Fruit fly (Drosophila melanogaster) whole organism, embryonic: Measurements from ENCODE around the gene CG13086.

Experiments used
- ATbp ChIP-seq: fragments of 200-800 bp; sonication (Bioruptor generic); optimal IDR thresholded peaks from 2 replicates; lab custom pipeline; 2017; ENCODE audit warnings: missing biosample characterization, mild to moderate bottlenecking, missing genetic modification characterization, missing genetic modification reagents
- CG10147 ChIP-seq: fragments of 200-800 bp; sonication (Bioruptor generic); optimal IDR thresholded peaks from 2 replicates; lab custom pipeline; 2019; ENCODE audit warnings: missing biosample characterization, mild to moderate bottlenecking, missing genetic modification characterization, moderate library complexity
- CG12071 ChIP-seq: fragments of 200-800 bp; sonication (Bioruptor generic); optimal IDR thresholded peaks from 3 replicates; lab custom pipeline; 2018; ENCODE audit warnings: missing biosample characterization, mild to moderate bottlenecking, missing genetic modification characterization
- CG12155 ChIP-seq: fragments of 200-800 bp; sonication (Bioruptor generic); optimal IDR thresholded peaks from 3 replicates; lab custom pipeline; 2016; ENCODE audit warnings: missing biosample characterization, missing genetic modification characterization
- CG12769 ChIP-seq: fragments of 200-800 bp; sonication (Bioruptor generic); optimal IDR thresholded peaks from 2 replicates; lab custom pipeline; 2019; ENCODE audit warnings: missing biosample characterization, mild to moderate bottlenecking, missing genetic modification characterization, moderate library complexity
- CG13775 ChIP-seq: fragments of 200-800 bp; sonication (Bioruptor generic); optimal IDR thresholded peaks from 3 replicates; lab custom pipeline; 2017; ENCODE audit warnings: missing biosample characterization, mild to moderate bottlenecking, missing genetic modification characterization
- CG15073 ChIP-seq: fragments of 200-800 bp; sonication (Bioruptor generic); optimal IDR thresholded peaks from 2 replicates; lab custom pipeline; 2016; ENCODE audit warnings: missing biosample characterization, missing genetic modification characterization
- CG1647 ChIP-seq: fragments of 200-800 bp; sonication (Bioruptor generic); optimal IDR thresholded peaks from 3 replicates; lab custom pipeline; 2016; ENCODE audit warnings: missing biosample characterization, missing genetic modification characterization
- CG17186 ChIP-seq: fragments of 200-800 bp; sonication (Bioruptor generic); optimal IDR thresholded peaks from 3 replicates; lab custom pipeline; 2017; ENCODE audit warnings: missing biosample characterization, missing genetic modification reagents, missing genetic modification characterization
- CG31441 ChIP-seq: fragments of 200-800 bp; sonication (Bioruptor generic); IDR thresholded peaks from 2 replicates; pipeline ENCODE4 v1.3.6; 2022; ENCODE audit warnings: missing biosample characterization, missing genetic modification characterization
- CG3281 ChIP-seq: fragments of 200-800 bp; sonication (Bioruptor generic); optimal IDR thresholded peaks from 3 replicates; lab custom pipeline; 2017; ENCODE audit warnings: missing biosample characterization, mild to moderate bottlenecking, missing genetic modification characterization
- CG4424 ChIP-seq: fragments of 200-800 bp; sonication (Bioruptor generic); optimal IDR thresholded peaks from 3 replicates; lab custom pipeline; 2016; ENCODE audit warnings: missing biosample characterization, missing genetic modification characterization
- CG5180 ChIP-seq: fragments of 200-800 bp; sonication (Bioruptor generic); optimal IDR thresholded peaks from 3 replicates; lab custom pipeline; 2017; ENCODE audit warnings: missing biosample characterization, missing genetic modification characterization, mild to moderate bottlenecking, moderate library complexity, missing genetic modification reagents
- CG7357 ChIP-seq: fragments of 200-800 bp; sonication (Bioruptor generic); IDR thresholded peaks from 3 replicates; pipeline ENCODE4 v1.3.6; 2022; ENCODE audit warnings: missing biosample characterization, missing genetic modification characterization
- E2f1 ChIP-seq: fragments of 200-800 bp; sonication (Bioruptor generic); IDR thresholded peaks from 2 replicates; pipeline ENCODE4 v1.3.6; 2022; ENCODE audit warnings: missing biosample characterization, missing genetic modification characterization
- HLH4C ChIP-seq: fragments of 200-800 bp; sonication (Bioruptor generic); IDR thresholded peaks from 3 replicates; pipeline ENCODE4 v1.3.6; 2022; ENCODE audit warnings: missing biosample characterization, missing genetic modification characterization; ENCODE audit not compliant: partially characterized antibody
- Lhr ChIP-seq: fragments of 200-800 bp; sonication (Bioruptor generic); optimal IDR thresholded peaks from 3 replicates; lab custom pipeline; 2017; ENCODE audit warnings: mild to moderate bottlenecking, missing biosample characterization, missing genetic modification reagents, missing genetic modification characterization
- Oli ChIP-seq: fragments of 200-800 bp; sonication (Bioruptor generic); optimal IDR thresholded peaks from 2 replicates; lab custom pipeline; 2018; ENCODE audit warnings: missing biosample characterization, mild to moderate bottlenecking, missing genetic modification characterization, moderate library complexity
- PHDP ChIP-seq: fragments of 200-800 bp; sonication (Bioruptor generic); optimal IDR thresholded peaks from 3 replicates; lab custom pipeline; 2018; ENCODE audit warnings: missing biosample characterization, mild to moderate bottlenecking, missing genetic modification characterization, moderate library complexity
- Rfx ChIP-seq: fragments of 200-800 bp; sonication (Bioruptor generic); IDR thresholded peaks from 2 replicates; pipeline ENCODE4 v1.3.6; 2022; ENCODE audit warnings: missing biosample characterization, missing genetic modification characterization
- Sox102F ChIP-seq: fragments of 200-800 bp; sonication (Bioruptor generic); optimal IDR thresholded peaks from 2 replicates; lab custom pipeline; 2018; ENCODE audit warnings: missing biosample characterization, mild to moderate bottlenecking, missing genetic modification characterization, moderate library complexity
- TFAM ChIP-seq: fragments of 200-800 bp; sonication (Bioruptor generic); optimal IDR thresholded peaks from 2 replicates; lab custom pipeline; 2017; ENCODE audit warnings: missing biosample characterization, missing genetic modification characterization, inconsistent platforms
- YL-1 ChIP-seq: fragments of 200-800 bp; sonication (Bioruptor generic); optimal IDR thresholded peaks from 3 replicates; lab custom pipeline; 2017; ENCODE audit warnings: missing biosample characterization, mild to moderate bottlenecking, missing genetic modification characterization
- az2 ChIP-seq: fragments of 200-800 bp; sonication (Bioruptor generic); optimal IDR thresholded peaks from 3 replicates; lab custom pipeline; 2016; ENCODE audit warnings: missing biosample characterization, missing genetic modification characterization
- bbx ChIP-seq: fragments of 200-800 bp; sonication (Bioruptor generic); IDR thresholded peaks from 2 replicates; pipeline ENCODE4 v1.3.6; 2022; ENCODE audit warnings: missing biosample characterization, missing genetic modification characterization; ENCODE audit not compliant: partially characterized antibody
- cato ChIP-seq: fragments of 200-800 bp; sonication (Bioruptor generic); optimal IDR thresholded peaks from 2 replicates; lab custom pipeline; 2016; ENCODE audit warnings: missing biosample characterization, missing genetic modification characterization, borderline replicate concordance
- crp ChIP-seq, 2 experiments: fragments of 200-800 bp; sonication (Bioruptor generic); optimal IDR thresholded peaks; 2 replicates in 1 of 2; 3 replicates in 1 of 2; lab custom pipeline; 2017; ENCODE audit warnings: missing biosample characterization in 2 of 2, missing genetic modification characterization in 2 of 2, mild to moderate bottlenecking in 1 of 2, moderate library complexity in 1 of 2
- dan ChIP-seq: fragments of 200-800 bp; sonication (Bioruptor generic); IDR thresholded peaks from 2 replicates; pipeline ENCODE4 v1.3.6; 2022; ENCODE audit warnings: missing biosample characterization, missing genetic modification characterization
- dmrt11E ChIP-seq: fragments of 200-800 bp; sonication (Bioruptor generic); optimal IDR thresholded peaks from 3 replicates; lab custom pipeline; 2018; ENCODE audit warnings: missing biosample characterization, mild to moderate bottlenecking, missing genetic modification characterization, moderate library complexity
- dmrt99B ChIP-seq: fragments of 200-800 bp; sonication (Bioruptor generic); optimal IDR thresholded peaks from 2 replicates; lab custom pipeline; 2018; ENCODE audit warnings: missing biosample characterization, mild to moderate bottlenecking, missing genetic modification characterization, moderate library complexity
- dysf ChIP-seq: fragments of 200-800 bp; sonication (Bioruptor generic); IDR thresholded peaks from 3 replicates; pipeline ENCODE4 v1.3.6; 2022; ENCODE audit warnings: missing biosample characterization, missing genetic modification characterization
- esg ChIP-seq: fragments of 200-800 bp; sonication (Bioruptor generic); conservative IDR thresholded peaks from 2 replicates; pipeline ENCODE4 v1.3.6; 2022; ENCODE audit warnings: missing biosample characterization, missing genetic modification characterization
- fd102C ChIP-seq: fragments of 200-800 bp; sonication (Bioruptor generic); optimal IDR thresholded peaks from 2 replicates; lab custom pipeline; 2018; ENCODE audit warnings: missing biosample characterization, mild to moderate bottlenecking, missing genetic modification characterization, moderate library complexity
- gcm2 ChIP-seq: fragments of 200-800 bp; sonication (Bioruptor generic); optimal IDR thresholded peaks from 2 replicates; lab custom pipeline; 2016; ENCODE audit warnings: missing biosample characterization, missing genetic modification characterization
- hb ChIP-seq: fragments of 200-800 bp; sonication (Bioruptor generic); IDR thresholded peaks from 3 replicates; pipeline ENCODE4 v1.3.6; 2022; ENCODE audit warnings: missing biosample characterization, missing genetic modification characterization; ENCODE audit not compliant: partially characterized antibody
- hbn ChIP-seq: fragments of 200-800 bp; sonication (Bioruptor generic); IDR thresholded peaks from 2 replicates; pipeline ENCODE4 v1.3.6; 2022; ENCODE audit warnings: missing biosample characterization, missing genetic modification characterization; ENCODE audit not compliant: partially characterized antibody
- klu ChIP-seq: fragments of 200-800 bp; sonication (Bioruptor generic); IDR thresholded peaks from 2 replicates; pipeline ENCODE4 v1.3.6; 2022; ENCODE audit warnings: missing biosample characterization, missing genetic modification characterization
- lola ChIP-seq, 3 experiments: fragments of >200 bp in 2 of 3; fragments of 200-800 bp in 1 of 3; sonication (Bioruptor generic) in 1 of 3; optimal IDR thresholded peaks; 2 replicates each; lab custom pipeline; 2017 to 2019; ENCODE audit warnings: missing biosample characterization in 3 of 3, missing genetic modification characterization in 3 of 3, mild to moderate bottlenecking in 1 of 3, moderate library complexity in 1 of 3
- mam ChIP-seq: fragments of 200-800 bp; sonication (Bioruptor generic); optimal IDR thresholded peaks from 3 replicates; lab custom pipeline; 2016; ENCODE audit warnings: missing biosample characterization, missing genetic modification characterization
- nerfin-1 ChIP-seq: fragments of 200-800 bp; sonication (Bioruptor generic); optimal IDR thresholded peaks from 3 replicates; lab custom pipeline; 2019; ENCODE audit warnings: missing biosample characterization, mild to moderate bottlenecking, missing genetic modification characterization, moderate library complexity
- pho ChIP-seq: fragments of 200-800 bp; sonication (Bioruptor generic); optimal IDR thresholded peaks from 2 replicates; lab custom pipeline; 2016; ENCODE audit warnings: missing biosample characterization, missing genetic modification characterization
- pita ChIP-seq: fragments of 200-800 bp; sonication (Bioruptor generic); optimal IDR thresholded peaks from 2 replicates; lab custom pipeline; 2017; ENCODE audit warnings: missing biosample characterization, mild to moderate bottlenecking, missing genetic modification characterization
- pnt ChIP-seq: fragments of 200-800 bp; sonication (Bioruptor generic); optimal IDR thresholded peaks from 3 replicates; lab custom pipeline; 2016; ENCODE audit warnings: missing biosample characterization, missing genetic modification characterization
- psq ChIP-seq: fragments of 200-800 bp; sonication (Bioruptor generic); optimal IDR thresholded peaks from 2 replicates; lab custom pipeline; 2017; ENCODE audit warnings: missing biosample characterization, missing genetic modification characterization
- sqz ChIP-seq: fragments of 200-800 bp; sonication (Bioruptor generic); optimal IDR thresholded peaks from 3 replicates; lab custom pipeline; 2018; ENCODE audit warnings: missing biosample characterization, mild to moderate bottlenecking, missing genetic modification characterization
- trh ChIP-seq: fragments of 200-800 bp; sonication (Bioruptor generic); optimal IDR thresholded peaks from 2 replicates; lab custom pipeline; 2016; ENCODE audit warnings: missing biosample characterization, missing genetic modification characterization
- tx ChIP-seq: fragments of 200-800 bp; sonication (Bioruptor generic); optimal IDR thresholded peaks from 2 replicates; lab custom pipeline; 2016; ENCODE audit warnings: missing biosample characterization, missing genetic modification characterization
- vfl ChIP-seq: fragments of 200-800 bp; sonication (Bioruptor generic); optimal IDR thresholded peaks from 2 replicates; lab custom pipeline; 2016; ENCODE audit warnings: missing biosample characterization, missing genetic modification characterization
- wek ChIP-seq: fragments of 200-800 bp; sonication (Bioruptor generic); optimal IDR thresholded peaks from 3 replicates; lab custom pipeline; 2018; ENCODE audit warnings: missing biosample characterization, mild to moderate bottlenecking, missing genetic modification characterization, moderate library complexity
- zfh1 ChIP-seq: fragments of 200-800 bp; sonication (Bioruptor generic); IDR thresholded peaks from 3 replicates; pipeline ENCODE4 v1.3.6; 2022; ENCODE audit warnings: missing biosample characterization, missing genetic modification characterization

Gene CG13086

dm6 chr2L:19361632-19362142, 2.5 kb upstream of the CG13086 start (continued):
- TF ChIP-seq ATbp (GFP tag; lab: Kevin White, UChicago) (no peak), pho (no peak), CG17186 (GFP tag; lab: Kevin White, UChicago) (no peak), CG7357 (GFP tag; lab: Robert Waterston, UW) (no peak), dan (GFP tag; lab: Robert Waterston, UW) (no peak), bbx (GFP tag; lab: Robert Waterston, UW) (no peak), crp (GFP tag; optimal IDR thresholded peaks at IDR 0.05; lab: Kevin White, UChicago) (peak in 1 of 2 experiments; percentile 18), YL-1 (GFP tag; lab: Kevin White, UChicago) (no peak), TFAM (GFP tag; lab: Kevin White, UChicago) (no peak), klu (GFP tag; lab: Robert Waterston, UW) (no peak), fd102C (no peak), dysf (GFP tag; lab: Robert Waterston, UW) (no peak), CG1647 (GFP tag; lab: Kevin White, UChicago) (no peak), pnt (GFP tag; lab: Kevin White, UChicago) (no peak), CG4424 (GFP tag; lab: Kevin White, UChicago) (peak; percentile 4), CG31441 (0 out of 2 replicates have a peak, but pooled peaks have one; percentile 8), Oli (tag; lab: Kevin White, UChicago) (peak; percentile 13), dmrt99B (peak; percentile 38), E2f1 (no peak), cato (GFP tag; lab: Kevin White, UChicago) (no peak), CG5180 (GFP tag; lab: Kevin White, UChicago) (no peak), lola (GFP tag; optimal IDR thresholded peaks at IDR 0.05; lab: Kevin White, UChicago) (peak in 1 of 3 experiments; percentile 11), tx (no peak), Rfx (GFP tag; lab: Robert Waterston, UW) (no peak), esg (no peak), HLH4C (GFP tag; lab: Robert Waterston, UW) (no peak), wek (GFP tag; lab: Kevin White, UChicago) (no peak), hb (GFP tag; lab: Robert Waterston, UW) (no peak), trh (GFP tag; lab: Kevin White, UChicago) (no peak), vfl (GFP tag; lab: Kevin White, UChicago) (no peak), Lhr (GFP tag; lab: Kevin White, UChicago) (no peak), gcm2 (no peak), zfh1 (GFP tag; lab: Robert Waterston, UW) (0 out of 3 replicates have a peak, but pooled peaks have one; percentile 17), dmrt11E (tag; lab: Kevin White, UChicago) (peak; percentile 37), az2 (GFP tag; lab: Kevin White, UChicago) (peak; percentile 2), hbn (GFP tag; lab: Robert Waterston, UW) (no peak), CG12155 (peak; percentile 17), PHDP (tag; lab: Kevin White, UChicago) (peak; percentile 24), Sox102F (GFP tag; lab: Kevin White, UChicago) (peak; percentile 24), CG3281 (GFP tag; lab: Kevin White, UChicago) (no peak), CG12769 (tag; lab: Kevin White, UChicago) (no peak), CG13775 (GFP tag; lab: Kevin White, UChicago) (no peak), pita (GFP tag; lab: Kevin White, UChicago) (no peak), psq (peak; percentile 25), sqz (GFP tag; lab: Kevin White, UChicago) (no peak), CG15073 (no peak), nerfin-1 (no peak), mam (no peak), CG10147 (no peak), CG12071 (GFP tag; lab: Kevin White, UChicago) (no peak)
